Fruit fly (Drosophila melanogaster): ENCODE data around the gene CG5326.
A peak's percentile ranks its signal among the peaks of the same experiment; 100 is the strongest.

DNA sequence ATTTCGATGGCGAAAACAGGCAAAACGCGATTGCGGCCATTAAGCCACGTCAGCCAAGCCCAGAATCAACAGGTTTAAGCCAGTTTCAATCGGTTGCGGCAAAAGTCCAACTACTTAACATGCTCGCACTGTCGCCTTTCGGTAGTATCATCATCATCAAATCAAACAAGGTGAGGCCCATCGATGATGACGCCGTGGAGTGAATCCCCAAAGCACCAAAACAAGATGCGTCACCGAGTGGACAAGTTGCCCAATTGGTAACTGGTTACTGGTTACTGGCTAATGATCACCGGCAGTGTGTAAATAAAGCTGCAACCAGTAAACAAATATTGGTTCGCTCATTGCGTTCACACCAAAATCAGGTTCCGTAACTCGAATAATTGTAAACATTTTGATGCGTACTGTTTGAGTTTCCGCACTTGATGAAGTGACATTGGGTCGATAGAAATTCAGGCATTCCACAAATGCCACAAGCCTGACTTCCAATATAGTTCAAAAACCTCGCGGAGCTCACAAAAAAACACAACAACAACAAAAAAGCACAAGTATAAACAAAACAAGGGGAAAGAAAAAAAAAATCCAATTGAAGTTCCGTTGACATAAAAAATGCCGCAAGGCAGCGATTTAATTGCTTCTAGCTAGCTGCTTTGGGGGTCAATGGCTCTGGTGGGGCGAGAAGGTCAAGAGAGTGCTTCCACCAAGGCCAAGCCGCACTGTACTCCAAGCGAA lies 15.2 kb downstream of the CG5326 start:
- TF ChIP-seq Ets98B (GFP tag; IDR thresholded peaks at IDR 0.05) (no peak), CG4496 (GFP tag; IDR thresholded peaks at IDR 0.05) (no peak), EcR (GFP tag; optimal IDR thresholded peaks at IDR 0.05) (peak; percentile 91)
